Worm (Caenorhabditis elegans): ENCODE data around the gene nlp-67.
"Not testable (repeated sequence)": the region's sequence is repeated elsewhere in the genome, so short reads cannot be mapped to it uniquely, and the experiment has no call there.

Gene nlp-67

ce11 chrX:16209660-16210059 lies 25.5 kb downstream of the nlp-67 start (continued):
- TF ChIP-seq syd-9 (tag; optimal IDR thresholded peaks at IDR 0.05) (peak; percentile 72), dmd-4 (tag; optimal IDR thresholded peaks at IDR 0.05; ENCODE audit: borderline replicate concordance) (peak; percentile 74), madf-2 (tag; optimal IDR thresholded peaks at IDR 0.05) (peak; percentile 67), elt-2 (tag; optimal IDR thresholded peaks at IDR 0.05) (peak; percentile 92), ceh-45 (GFP tag; IDR thresholded peaks at IDR 0.05) (peak; percentile 80), hlh-13 (GFP tag; optimal IDR thresholded peaks at IDR 0.05) (peak; percentile 76), dve-1 (tag; optimal IDR thresholded peaks at IDR 0.05) (peak; percentile 84), nfya-1 (tag; optimal IDR thresholded peaks at IDR 0.05) (peak; percentile 83), mec-3 (tag; optimal IDR thresholded peaks at IDR 0.05; ENCODE audit: borderline replicate concordance) (no peak), ceh-18 (tag; optimal IDR thresholded peaks at IDR 0.05) (peak; percentile 84), pha-4 (tag; optimal IDR thresholded peaks at IDR 0.05) (no peak), ceh-6 (GFP tag; optimal IDR thresholded peaks at IDR 0.05) (peak; percentile 86), ttx-3 (tag; optimal IDR thresholded peaks at IDR 0.05) (peak; percentile 65), ahr-1 (tag; optimal IDR thresholded peaks at IDR 0.05) (peak; percentile 46), elt-4 (tag; optimal IDR thresholded peaks at IDR 0.05) (no peak), unc-55 (GFP tag; optimal IDR thresholded peaks at IDR 0.05) (peak; percentile 52)

ce11 chrX:16210518-16210917 lies 26.3 kb downstream of the nlp-67 start, which contains the start of gene R11.4:
TSS of gene R11.4 (minus strand) at chrX:16210618.
- TF ChIP-seq ref-2 (tag; optimal IDR thresholded peaks at IDR 0.05) (no peak), T23F11.4 (GFP tag; optimal IDR thresholded peaks at IDR 0.05) (no peak), ceh-22 (tag; optimal IDR thresholded peaks at IDR 0.05) (no peak), pqm-1 (tag; optimal IDR thresholded peaks at IDR 0.05) (no peak), hlh-8 (tag; optimal IDR thresholded peaks at IDR 0.05) (no peak), unc-3 (GFP tag; conservative IDR thresholded peaks at IDR 0.05) (no peak), unc-3 (tag; optimal IDR thresholded peaks at IDR 0.05) (no peak), gmeb-2 (tag; optimal IDR thresholded peaks at IDR 0.05) (no peak), tbx-2 (tag; optimal IDR thresholded peaks at IDR 0.05) (no peak), sdc-2 (tag; optimal IDR thresholded peaks at IDR 0.05) (no peak), Y22D7AL.16 (tag; optimal IDR thresholded peaks at IDR 0.05) (no peak), ceh-48 (tag; optimal IDR thresholded peaks at IDR 0.05) (no peak), ceh-31 (tag; optimal IDR thresholded peaks at IDR 0.05) (no peak), ceh-14 (tag; optimal IDR thresholded peaks at IDR 0.05) (no peak), C08G9.2 (tag; optimal IDR thresholded peaks at IDR 0.05) (no peak), pat-9 (tag; optimal IDR thresholded peaks at IDR 0.05) (no peak), nfya-1 (tag; optimal IDR thresholded peaks at IDR 0.05) (no peak), hlh-15 (tag; optimal IDR thresholded peaks at IDR 0.05) (no peak)

- TF ChIP-seq fax-1, pha-4, pros-1 (tag; optimal IDR thresholded peaks at IDR 0.05): not testable (repeated sequence)
Observed at ce11 chrX:16212306-16212705, 28.1 kb downstream of the nlp-67 start, which contains the start of gene F23A7.4. TSS of gene F23A7.4 (plus strand) at chrX:16212606.

- TF ChIP-seq tbx-7 (tag; optimal IDR thresholded peaks at IDR 0.05); hlh-13 (GFP tag; optimal IDR thresholded peaks at IDR 0.05); ceh-19 (GFP tag; optimal IDR thresholded peaks at IDR 0.05): not testable (repeated sequence)
Observed at ce11 chrX:16213073-16213472, 28.9 kb downstream of the nlp-67 start, which contains the start of gene F23A7.8. TSS of gene F23A7.8 (plus strand) at chrX:16213373.
